Worm (Caenorhabditis elegans) whole organism, young adult: ENCODE data around the gene Y34B4A.7.

ENCODE experiments used
- B0019.2 ChIP-seq: fragments of 200-800 bp; sonication (Bioruptor generic); conservative IDR thresholded peaks from 2 replicates; pipeline ENCODE4 v1.3.6; 2022; ENCODE audit warnings: missing genetic modification reagents, missing genetic modification characterization, missing compliant biosample characterization
- B0035.1 ChIP-seq: sonication (generic microtip); optimal IDR thresholded peaks from 2 replicates; lab custom pipeline; 2016; ENCODE audit warnings: missing genetic modification characterization, mild to moderate bottlenecking, missing compliant biosample characterization, missing genotype, missing genetic modification reagents
- D2030.7 ChIP-seq: fragments of 200-800 bp; sonication (Bioruptor generic); IDR thresholded peaks from 2 replicates; pipeline ENCODE4 v1.3.6; 2022; ENCODE audit warnings: missing genetic modification reagents, missing genetic modification characterization, missing compliant biosample characterization
- F10E7.11 ChIP-seq: sonication (generic microtip); optimal IDR thresholded peaks from 2 replicates; lab custom pipeline; 2017; ENCODE audit warnings: mild to moderate bottlenecking, missing genetic modification characterization, moderate library complexity, missing compliant biosample characterization
- F33H1.4 ChIP-seq: fragments of 200-800 bp; sonication (Bioruptor generic); IDR thresholded peaks from 2 replicates; pipeline ENCODE4 v1.3.6; 2022; ENCODE audit warnings: missing genetic modification reagents, missing genetic modification characterization, missing compliant biosample characterization
- F37B4.10 ChIP-seq: fragments of 200-800 bp; sonication (Bioruptor generic); IDR thresholded peaks from 2 replicates; pipeline ENCODE4 v1.3.6; 2022; ENCODE audit warnings: missing genetic modification characterization, missing compliant biosample characterization
- F57A8.1 ChIP-seq: fragments of 200-800 bp; sonication (Bioruptor generic); optimal IDR thresholded peaks from 2 replicates; lab custom pipeline; 2018; ENCODE audit warnings: mild to moderate bottlenecking, missing genetic modification characterization, moderate library complexity, missing compliant biosample characterization
- K12H6.12 ChIP-seq: fragments of 200-800 bp; sonication (Bioruptor generic); optimal IDR thresholded peaks from 2 replicates; lab custom pipeline; 2018; ENCODE audit warnings: mild to moderate bottlenecking, missing genetic modification characterization, missing compliant biosample characterization
- aptf-2 ChIP-seq: fragments of 200-800 bp; sonication (Bioruptor generic); conservative IDR thresholded peaks from 2 replicates; pipeline ENCODE4 v1.3.6; 2022; ENCODE audit warnings: missing genetic modification reagents, missing genetic modification characterization, missing compliant biosample characterization
- aptf-3 ChIP-seq: fragments of 200-800 bp; sonication (Bioruptor generic); IDR thresholded peaks from 2 replicates; pipeline ENCODE4 v1.3.6; 2022; ENCODE audit warnings: missing genetic modification characterization, missing compliant biosample characterization
- bed-2 ChIP-seq: fragments of 200-800 bp; sonication (Bioruptor generic); IDR thresholded peaks from 2 replicates; pipeline ENCODE4 v1.3.6; 2022; ENCODE audit warnings: missing genetic modification reagents, missing genetic modification characterization, missing compliant biosample characterization
- ccch-3 ChIP-seq: fragments of 200-800 bp; sonication (Bioruptor generic); optimal IDR thresholded peaks from 2 replicates; lab custom pipeline; 2018; ENCODE audit warnings: mild to moderate bottlenecking, missing genetic modification characterization, missing compliant biosample characterization
- cebp-1 ChIP-seq, 2 experiments: fragments of 200-800 bp in 1 of 2; sonication (Bioruptor generic) in 1 of 2; sonication (generic microtip) in 1 of 2; IDR thresholded peaks in 1 of 2; optimal IDR thresholded peaks in 1 of 2; 2 replicates each; pipeline versions ENCODE4 v1.3.6 to Lab custom; 2017 to 2022; ENCODE audit warnings: missing compliant biosample characterization in 2 of 2, missing genetic modification characterization in 2 of 2, mild to moderate bottlenecking in 1 of 2, missing genetic modification reagents in 1 of 2, moderate library complexity in 1 of 2
- ceh-100 ChIP-seq: fragments of 200-800 bp; sonication (Bioruptor generic); IDR thresholded peaks from 2 replicates; pipeline ENCODE4 v1.3.6; 2022; ENCODE audit warnings: missing genetic modification reagents, missing genetic modification characterization, missing compliant biosample characterization
- ceh-40 ChIP-seq: fragments of 200-800 bp; sonication (Bioruptor generic); IDR thresholded peaks from 2 replicates; pipeline ENCODE4 v1.3.6; 2022; ENCODE audit warnings: missing genetic modification characterization, missing compliant biosample characterization
- chd-7 ChIP-seq: sonication (generic microtip); optimal IDR thresholded peaks from 2 replicates; lab custom pipeline; 2016; ENCODE audit warnings: mild to moderate bottlenecking, missing genetic modification characterization, moderate library complexity, missing compliant biosample characterization
- dox-1 ChIP-seq: fragments of 200-800 bp; sonication (Bioruptor generic); IDR thresholded peaks from 2 replicates; pipeline ENCODE4 v1.3.6; 2022; ENCODE audit warnings: missing genetic modification reagents, missing genetic modification characterization, missing compliant biosample characterization
- dpff-1 ChIP-seq: sonication (generic microtip); optimal IDR thresholded peaks from 2 replicates; lab custom pipeline; 2017; ENCODE audit warnings: mild to moderate bottlenecking, missing genetic modification characterization, missing compliant biosample characterization
- efl-1 ChIP-seq: fragments of 150-350 bp; optimal IDR thresholded peaks from 2 replicates; lab custom pipeline; 2014; ENCODE audit warnings: missing biosample characterization, missing genetic modification reagents, missing genetic modification characterization
- ekl-4 ChIP-seq: fragments of 200-800 bp; sonication (Bioruptor generic); IDR thresholded peaks from 2 replicates; pipeline ENCODE4 v1.3.6; 2022; ENCODE audit warnings: missing genetic modification reagents, missing genetic modification characterization, missing compliant biosample characterization
- hmg-20 ChIP-seq: fragments of 200-800 bp; sonication (Bioruptor generic); IDR thresholded peaks from 2 replicates; pipeline ENCODE4 v1.3.6; 2022; ENCODE audit warnings: missing genetic modification reagents, missing genetic modification characterization, missing compliant biosample characterization
- lin-26 ChIP-seq: fragments of 200-800 bp; sonication (Bioruptor generic); IDR thresholded peaks from 2 replicates; pipeline ENCODE4 v1.3.6; 2022; ENCODE audit warnings: missing genetic modification reagents, missing genetic modification characterization, missing compliant biosample characterization
- lin-35 ChIP-seq, 3 experiments: fragments of 150-350 bp in 2 of 3; sonication (generic microtip) in 1 of 3; optimal IDR thresholded peaks; 2 replicates each; lab custom pipeline; 2014 to 2018; ENCODE audit warnings: missing biosample characterization in 3 of 3, missing genetic modification characterization in 3 of 3, missing genetic modification reagents in 3 of 3
- mes-4 ChIP-seq: sonication (generic microtip); optimal IDR thresholded peaks from 2 replicates; lab custom pipeline; 2016; ENCODE audit warnings: missing genotype, missing genetic modification characterization, missing compliant biosample characterization
- nfya-2 ChIP-seq: fragments of 200-800 bp; sonication (Bioruptor generic); IDR thresholded peaks from 2 replicates; pipeline ENCODE4 v1.3.6; 2022; ENCODE audit warnings: missing genetic modification reagents, missing genetic modification characterization, missing compliant biosample characterization
- nfyb-1 ChIP-seq: fragments of 200-800 bp; sonication (Bioruptor generic); IDR thresholded peaks from 2 replicates; pipeline ENCODE4 v1.3.6; 2022; ENCODE audit warnings: missing genetic modification reagents, missing genetic modification characterization, missing compliant biosample characterization
- nhr-120 ChIP-seq: fragments of 200-800 bp; sonication (Bioruptor generic); IDR thresholded peaks from 2 replicates; pipeline ENCODE4 v1.3.6; 2022; ENCODE audit warnings: missing genetic modification characterization, missing compliant biosample characterization
- nhr-179 ChIP-seq: sonication (generic microtip); optimal IDR thresholded peaks from 2 replicates; lab custom pipeline; 2016; ENCODE audit warnings: mild to moderate bottlenecking, missing genetic modification characterization, missing compliant biosample characterization
- nhr-27 ChIP-seq: fragments of 200-800 bp; sonication (Bioruptor generic); optimal IDR thresholded peaks from 2 replicates; lab custom pipeline; 2018; ENCODE audit warnings: mild to moderate bottlenecking, missing genetic modification characterization, moderate library complexity, missing compliant biosample characterization
- nhr-80 ChIP-seq: sonication (generic microtip); optimal IDR thresholded peaks from 2 replicates; lab custom pipeline; 2016; ENCODE audit warnings: missing genetic modification characterization, missing compliant biosample characterization
- rcor-1 ChIP-seq: fragments of 200-800 bp; sonication (Bioruptor generic); IDR thresholded peaks from 2 replicates; pipeline ENCODE4 v1.3.6; 2022; ENCODE audit warnings: missing genetic modification reagents, missing genetic modification characterization, missing compliant biosample characterization
- repo-1 ChIP-seq: sonication (generic microtip); optimal IDR thresholded peaks from 2 replicates; lab custom pipeline; 2017; ENCODE audit warnings: mild to moderate bottlenecking, missing genetic modification characterization, missing compliant biosample characterization
- sdz-38 ChIP-seq: sonication (generic microtip); optimal IDR thresholded peaks from 2 replicates; lab custom pipeline; 2016; ENCODE audit warnings: missing genotype, missing genetic modification characterization, missing compliant biosample characterization
- snpc-1.1 ChIP-seq: sonication (generic microtip); optimal IDR thresholded peaks from 2 replicates; lab custom pipeline; 2017; ENCODE audit warnings: missing genetic modification characterization, mild to moderate bottlenecking, missing compliant biosample characterization, antibody characterized with exemption, moderate library complexity, missing genotype, missing genetic modification reagents; ENCODE audit not compliant: insufficient read depth
- somi-1 ChIP-seq: fragments of 200-800 bp; sonication (Bioruptor generic); optimal IDR thresholded peaks from 2 replicates; lab custom pipeline; 2018; ENCODE audit warnings: mild to moderate bottlenecking, missing genetic modification characterization, missing compliant biosample characterization
- sptf-2 ChIP-seq: fragments of 200-800 bp; sonication (Bioruptor generic); optimal IDR thresholded peaks from 2 replicates; lab custom pipeline; 2018; ENCODE audit warnings: mild to moderate bottlenecking, missing genetic modification characterization, missing compliant biosample characterization
- tbp1 ChIP-seq: fragments of 200-800 bp; sonication (Bioruptor generic); optimal IDR thresholded peaks from 2 replicates; lab custom pipeline; 2018; ENCODE audit warnings: mild to moderate bottlenecking, missing genetic modification characterization, missing compliant biosample characterization
- tlf-1 ChIP-seq: fragments of 200-800 bp; sonication (Bioruptor generic); optimal IDR thresholded peaks from 2 replicates; lab custom pipeline; 2018; ENCODE audit warnings: mild to moderate bottlenecking, missing genetic modification characterization, missing compliant biosample characterization
- unc-62 ChIP-seq: fragments of 150-350 bp; optimal IDR thresholded peaks from 2 replicates; lab custom pipeline; 2014; ENCODE audit warnings: missing biosample characterization, missing genetic modification reagents, missing genetic modification characterization
- xnd-1 ChIP-seq: sonication (generic microtip); optimal IDR thresholded peaks from 2 replicates; lab custom pipeline; 2016; ENCODE audit warnings: missing genotype, missing genetic modification reagents, missing genetic modification characterization, missing compliant biosample characterization
- zfh-2 ChIP-seq: fragments of 200-800 bp; sonication (Bioruptor generic); conservative IDR thresholded peaks from 2 replicates; pipeline ENCODE4 v1.3.6; 2022; ENCODE audit warnings: missing genetic modification reagents, missing genetic modification characterization, missing compliant biosample characterization
- ztf-25 ChIP-seq: fragments of 200-800 bp; sonication (Bioruptor generic); IDR thresholded peaks from 2 replicates; pipeline ENCODE4 v1.3.6; 2022; ENCODE audit warnings: missing genetic modification reagents, missing genetic modification characterization, missing compliant biosample characterization
- ztf-3 ChIP-seq: fragments of 200-800 bp; sonication (Bioruptor generic); optimal IDR thresholded peaks from 2 replicates; lab custom pipeline; 2018; ENCODE audit warnings: mild to moderate bottlenecking, missing genetic modification characterization, missing compliant biosample characterization
- ztf-6 ChIP-seq: fragments of 200-800 bp; sonication (Bioruptor generic); IDR thresholded peaks from 2 replicates; pipeline ENCODE4 v1.3.6; 2022; ENCODE audit warnings: missing genetic modification reagents, missing genetic modification characterization, missing compliant biosample characterization

The Y34B4A.7 gene

DNA sequence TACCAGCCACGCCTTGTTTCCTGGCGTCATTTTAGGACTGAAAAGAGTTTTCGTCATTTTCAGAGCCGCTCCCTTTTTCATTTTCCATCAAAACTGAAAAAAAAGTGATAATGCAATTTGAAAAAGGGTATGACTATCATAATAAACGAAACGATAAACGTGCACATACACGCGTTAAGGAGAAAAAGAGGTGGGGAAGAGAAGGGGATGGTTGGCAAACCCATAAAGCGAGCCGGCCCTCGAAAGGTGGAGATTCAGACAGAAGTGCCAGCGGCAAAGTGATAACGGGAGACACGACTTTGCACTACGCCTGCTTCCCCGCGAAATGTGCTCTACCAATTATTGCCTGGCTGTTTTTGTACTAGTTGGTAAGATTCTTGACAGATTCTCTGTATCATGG lies 8.7 kb downstream of the Y34B4A.7 start, which contains the start of gene nspg-14 (continued):
- TF ChIP-seq mes-4 (tag; lab: Kevin White, UChicago) (no peak), snpc-1.1 (tag; lab: Kevin White, UChicago) (no peak), sptf-2 (GFP tag; lab: Kevin White, UChicago) (no peak), F10E7.11 (tag; lab: Kevin White, UChicago) (no peak), ztf-6 (GFP tag; lab: Robert Waterston, UW) (no peak), ekl-4 (GFP tag; lab: Robert Waterston, UW) (no peak), chd-7 (no peak), D2030.7 (GFP tag; lab: Robert Waterston, UW) (no peak), dpff-1 (tag; lab: Kevin White, UChicago) (no peak), lin-35 (GFP tag; optimal IDR thresholded peaks at IDR 0.05; lab: Kevin White, UChicago) (no peak), aptf-2 (GFP tag; lab: Robert Waterston, UW) (no peak), ztf-3 (GFP tag; lab: Kevin White, UChicago) (no peak), tlf-1 (no peak), dox-1 (GFP tag; lab: Robert Waterston, UW) (peak; percentile 66), nfyb-1 (GFP tag; lab: Robert Waterston, UW) (0 out of 2 replicates have a peak, but pooled peaks have one; percentile 51), zfh-2 (GFP tag; lab: Robert Waterston, UW) (no peak), xnd-1 (tag; lab: Kevin White, UChicago) (no peak), nhr-27 (tag; lab: Kevin White, UChicago) (no peak), F37B4.10 (GFP tag; lab: Robert Waterston, UW) (no peak), nfya-2 (GFP tag; lab: Robert Waterston, UW) (no peak), nhr-80 (peak; percentile 89), ceh-100 (GFP tag; lab: Robert Waterston, UW) (no peak), efl-1 (GFP tag; lab: Kevin White, UChicago) (no peak), K12H6.12 (tag; lab: Kevin White, UChicago) (no peak), repo-1 (tag; lab: Kevin White, UChicago) (no peak), nhr-179 (no peak), lin-26 (no peak), unc-62 (GFP tag; lab: Kevin White, UChicago) (no peak), nhr-120 (no peak), aptf-3 (GFP tag; lab: Robert Waterston, UW) (no peak)

DNA sequence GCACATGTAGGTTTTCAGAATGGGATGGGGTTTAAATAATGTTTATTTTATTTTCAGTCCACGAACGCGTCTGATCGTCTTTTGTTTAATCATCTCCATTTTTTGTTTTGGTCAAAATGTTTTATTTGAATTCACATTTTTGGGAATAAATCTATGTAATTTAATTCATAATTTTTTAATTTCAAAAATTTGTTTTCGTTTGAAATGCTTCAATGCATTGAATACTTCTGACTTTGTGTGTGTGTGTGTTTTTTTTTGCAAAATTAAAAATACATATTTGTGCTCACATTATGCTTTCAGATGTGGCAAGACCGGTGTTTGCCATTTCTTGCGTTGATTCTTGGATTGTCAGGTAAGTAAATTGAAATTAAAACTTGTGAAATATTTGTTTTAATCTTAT lies 10.8 kb downstream of the Y34B4A.7 start, which contains the start of gene nspg-13:
nspg-13 (plus strand) TSS at position 301 of the 400 bp plus-strand sequence.
- TF ChIP-seq sdz-38 (tag; lab: Kevin White, UChicago), result no peak
- no peak for TF ChIP-seq ceh-40 (GFP tag; lab: Robert Waterston, UW)
- no peak for TF ChIP-seq F57A8.1 (GFP tag; lab: Kevin White, UChicago)
- no peak for TF ChIP-seq rcor-1 (GFP tag; lab: Robert Waterston, UW)
- no peak for TF ChIP-seq nhr-179
- no peak for TF ChIP-seq F37B4.10 (GFP tag; lab: Robert Waterston, UW)
- no peak for TF ChIP-seq hmg-20
- no peak for TF ChIP-seq B0035.1 (tag; lab: Kevin White, UChicago)
- no peak for TF ChIP-seq cebp-1 (GFP tag; IDR thresholded peaks at IDR 0.05; lab: Robert Waterston, UW)
- no peak for TF ChIP-seq cebp-1 (tag; optimal IDR thresholded peaks at IDR 0.05; lab: Kevin White, UChicago)
- no peak for TF ChIP-seq F33H1.4 (GFP tag; lab: Robert Waterston, UW)
- no peak for TF ChIP-seq tbp1 (GFP tag; lab: Kevin White, UChicago)
- TF ChIP-seq somi-1 (GFP tag; lab: Kevin White, UChicago), result no peak
- no peak for TF ChIP-seq B0019.2 (GFP tag; lab: Robert Waterston, UW)
- no peak for TF ChIP-seq bed-2 (GFP tag; lab: Robert Waterston, UW)
- no peak for TF ChIP-seq ztf-25 (GFP tag; lab: Robert Waterston, UW)
- no peak for TF ChIP-seq lin-26
- TF ChIP-seq ccch-3 (GFP tag; lab: Kevin White, UChicago), result no peak
